Fruit fly (Drosophila melanogaster): ENCODE measurements around the gene Lgr1.

The Lgr1 gene

DNA sequence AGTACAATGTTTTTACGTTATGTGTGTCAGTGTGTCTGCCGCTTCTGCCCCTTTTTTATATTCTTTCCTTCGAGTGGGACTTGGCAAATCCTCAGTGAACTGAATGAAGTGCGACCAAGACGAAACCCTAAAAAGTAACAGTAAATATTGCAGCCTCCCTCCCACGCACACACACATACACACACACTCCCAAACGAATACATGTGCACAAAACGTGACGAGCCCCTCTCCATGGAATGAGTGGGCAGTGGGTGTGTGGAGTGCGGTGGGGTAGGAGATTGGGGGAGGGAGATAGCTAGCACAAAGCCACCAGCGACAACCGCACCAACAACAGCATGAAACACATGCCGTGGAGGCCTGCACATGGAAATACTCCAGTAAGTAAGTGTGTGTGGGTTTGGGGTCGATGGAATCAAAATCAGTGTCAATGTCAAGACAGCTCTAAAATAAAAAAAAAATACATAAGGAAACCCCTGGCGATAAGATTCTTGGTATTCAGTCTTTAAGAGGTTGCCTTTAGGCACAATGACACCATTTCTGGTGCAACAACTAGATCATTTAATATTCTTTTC, 10.7 kb upstream of the Lgr1 start:
- TF ChIP-seq Sox14 (GFP tag; optimal IDR thresholded peaks at IDR 0.05) = peak; percentile 43
- TF ChIP-seq CG9139 (GFP tag; optimal IDR thresholded peaks at IDR 0.05) = peak; percentile 0
- peak; percentile 16 for TF ChIP-seq dsx (GFP tag; optimal IDR thresholded peaks at IDR 0.05; ENCODE audit: poor library complexity, severe bottlenecking)
- no peak for TF ChIP-seq CG10669 (GFP tag; optimal IDR thresholded peaks at IDR 0.05)
- peak; percentile 40 for TF ChIP-seq Eip75B (GFP tag; optimal IDR thresholded peaks at IDR 0.05)
- peak; percentile 90 for TF ChIP-seq svp (GFP tag)
- peak in 1 of 2 experiments; percentile 12 for TF ChIP-seq salr (GFP tag; optimal IDR thresholded peaks at IDR 0.05)
- TF ChIP-seq CG6163 (GFP tag; IDR thresholded peaks at IDR 0.05) = 0 out of 3 replicates have a peak, but pooled peaks have one; percentile 33
- TF ChIP-seq ss (GFP tag; optimal IDR thresholded peaks at IDR 0.05) = peak in 1 of 2 experiments; percentile 32
- TF ChIP-seq vri (GFP tag; optimal IDR thresholded peaks at IDR 0.05) = peak; percentile 25
- no peak for TF ChIP-seq CG7368 (GFP tag; optimal IDR thresholded peaks at IDR 0.05)

dm6 chr3R:17716858-17717596, 8.6 kb upstream of the Lgr1 start:
- TF ChIP-seq ss (GFP tag; optimal IDR thresholded peaks at IDR 0.05) (peak; percentile 69 to 76), Eip93F (GFP tag; optimal IDR thresholded peaks at IDR 0.05) (no peak), Hr4 (GFP tag; optimal IDR thresholded peaks at IDR 0.05) (no peak), topi (GFP tag; optimal IDR thresholded peaks at IDR 0.05) (peak; percentile 40), CG11762 (GFP tag; optimal IDR thresholded peaks at IDR 0.05; ENCODE audit: insufficient read depth) (no peak), CG32006 (GFP tag; optimal IDR thresholded peaks at IDR 0.05) (peak; percentile 43), pdm3 (GFP tag; optimal IDR thresholded peaks at IDR 0.05) (peak; percentile 35), fd85E (GFP tag; optimal IDR thresholded peaks at IDR 0.05) (peak; percentile 1), CG3032 (tag; optimal IDR thresholded peaks at IDR 0.05) (no peak), fkh (GFP tag; optimal IDR thresholded peaks at IDR 0.05) (peak; percentile 54), Sox15 (GFP tag; optimal IDR thresholded peaks at IDR 0.05) (no peak), CG4318 (GFP tag; optimal IDR thresholded peaks at IDR 0.05) (no peak), svp (GFP tag) (peak; percentile 85), esn (GFP tag; optimal IDR thresholded peaks at IDR 0.05) (peak; percentile 22), CG6808 (GFP tag; optimal IDR thresholded peaks at IDR 0.05) (peak; percentile 42), Smox (GFP tag; optimal IDR thresholded peaks at IDR 0.05) (peak; percentile 35), Eip75B (GFP tag; optimal IDR thresholded peaks at IDR 0.05) (peak; percentile 35), OdsH (GFP tag; optimal IDR thresholded peaks at IDR 0.05) (no peak), Sox14 (GFP tag; optimal IDR thresholded peaks at IDR 0.05) (peak; percentile 76), CG16779 (tag; optimal IDR thresholded peaks at IDR 0.05) (peak; percentile 52), Hr38 (GFP tag; optimal IDR thresholded peaks at IDR 0.05) (no peak), CG11902 (GFP tag; optimal IDR thresholded peaks at IDR 0.05) (no peak), CG6276 (GFP tag; optimal IDR thresholded peaks at IDR 0.05) (peak; percentile 8), CG11294 (GFP tag; IDR thresholded peaks at IDR 0.05) (no peak), dsx (GFP tag; optimal IDR thresholded peaks at IDR 0.05; ENCODE audit: poor library complexity, severe bottlenecking) (peak; percentile 45), lz (GFP tag; optimal IDR thresholded peaks at IDR 0.05) (peak; percentile 10), spab (GFP tag; optimal IDR thresholded peaks at IDR 0.05) (peak; percentile 13), CG31627 (GFP tag; optimal IDR thresholded peaks at IDR 0.05) (peak; percentile 16), Eip78C (GFP tag) (peak; percentile 82), CG6792 (GFP tag; optimal IDR thresholded peaks at IDR 0.05) (no peak), CG10631 (GFP tag; optimal IDR thresholded peaks at IDR 0.05) (no peak), salr (GFP tag; optimal IDR thresholded peaks at IDR 0.05) (peak in 1 of 2 experiments; percentile 17), eg (GFP tag; IDR thresholded peaks at IDR 0.05) (no peak), achi (GFP tag; optimal IDR thresholded peaks at IDR 0.05) (peak; percentile 41), fd59A (GFP tag; optimal IDR thresholded peaks at IDR 0.05) (no peak), Blimp-1 (GFP tag; optimal IDR thresholded peaks at IDR 0.05) (peak; percentile 12), Ets96B (tag; optimal IDR thresholded peaks at IDR 0.05) (peak; percentile 23), CG6854 (GFP tag; optimal IDR thresholded peaks at IDR 0.05) (peak; percentile 59), CG1621 (tag; optimal IDR thresholded peaks at IDR 0.05) (peak; percentile 55), acj6 (GFP tag; optimal IDR thresholded peaks at IDR 0.05) (no peak), net (GFP tag; optimal IDR thresholded peaks at IDR 0.05) (peak; percentile 24), Ets21C (GFP tag; optimal IDR thresholded peaks at IDR 0.05) (no peak)
